Fruit fly (Drosophila melanogaster): Measurements from ENCODE around the gene CG17104.

CG17104 gene

dm6 chr2L:10665603-10666002 lies 11.4 kb upstream of the CG17104 start (continued):
- TF ChIP-seq odd (GFP tag; optimal IDR thresholded peaks at IDR 0.05) (peak; percentile 59), CG14710 (tag; optimal IDR thresholded peaks at IDR 0.05) (no peak), D19A (tag; optimal IDR thresholded peaks at IDR 0.05) (no peak), CG12942 (GFP tag; optimal IDR thresholded peaks at IDR 0.05) (peak; percentile 68), Rx (GFP tag; IDR thresholded peaks at IDR 0.05) (peak; percentile 70), sisA (GFP tag; IDR thresholded peaks at IDR 0.05) (peak; percentile 85), CG11560 (tag; IDR thresholded peaks at IDR 0.05) (peak; percentile 54; the same call in 1 of the 3 replicates), CG12659 (GFP tag; optimal IDR thresholded peaks at IDR 0.05) (peak; percentile 75), Hr3 (GFP tag; optimal IDR thresholded peaks at IDR 0.05) (peak; percentile 71), Nf-YC (tag; optimal IDR thresholded peaks at IDR 0.05) (peak; percentile 47), Doc3 (GFP tag; IDR thresholded peaks at IDR 0.05; ENCODE audit: partially characterized antibody) (no peak), CG1024 (GFP tag; IDR thresholded peaks at IDR 0.05) (peak; percentile 80), Bdp1 (GFP tag; optimal IDR thresholded peaks at IDR 0.05) (peak; percentile 7), ato (GFP tag; IDR thresholded peaks at IDR 0.05; ENCODE audit: partially characterized antibody) (no peak), jigr1 (GFP tag; IDR thresholded peaks at IDR 0.05) (peak; percentile 75; the same call in 2 of the 3 replicates), p53 (GFP tag; optimal IDR thresholded peaks at IDR 0.05) (no peak), repo (GFP tag; optimal IDR thresholded peaks at IDR 0.05) (peak; percentile 77), wek (GFP tag; optimal IDR thresholded peaks at IDR 0.05) (peak; percentile 56), Asciz (GFP tag; optimal IDR thresholded peaks at IDR 0.05) (peak; percentile 62), Gug (GFP tag; IDR thresholded peaks at IDR 0.05) (peak; percentile 82), Dll (GFP tag; IDR thresholded peaks at IDR 0.05; ENCODE audit: partially characterized antibody) (no peak), ara (GFP tag; IDR thresholded peaks at IDR 0.05) (peak; percentile 79), CG3838 (GFP tag; optimal IDR thresholded peaks at IDR 0.05) (peak; percentile 64), D (optimal IDR thresholded peaks at IDR 0.05) (no peak), D (GFP tag; optimal IDR thresholded peaks at IDR 0.05) (peak; percentile 3), klu (GFP tag; IDR thresholded peaks at IDR 0.05) (no peak), CG13424 (tag; optimal IDR thresholded peaks at IDR 0.05) (peak; percentile 83), CG2129 (GFP tag; IDR thresholded peaks at IDR 0.05; ENCODE audit: partially characterized antibody) (no peak), h (optimal IDR thresholded peaks at IDR 0.05) (no peak), Nf-YB (GFP tag; optimal IDR thresholded peaks at IDR 0.05) (peak; percentile 28), Mes4 (GFP tag; optimal IDR thresholded peaks at IDR 0.05) (peak; percentile 66), ash1 (GFP tag; optimal IDR thresholded peaks at IDR 0.05) (no peak)

DNA sequence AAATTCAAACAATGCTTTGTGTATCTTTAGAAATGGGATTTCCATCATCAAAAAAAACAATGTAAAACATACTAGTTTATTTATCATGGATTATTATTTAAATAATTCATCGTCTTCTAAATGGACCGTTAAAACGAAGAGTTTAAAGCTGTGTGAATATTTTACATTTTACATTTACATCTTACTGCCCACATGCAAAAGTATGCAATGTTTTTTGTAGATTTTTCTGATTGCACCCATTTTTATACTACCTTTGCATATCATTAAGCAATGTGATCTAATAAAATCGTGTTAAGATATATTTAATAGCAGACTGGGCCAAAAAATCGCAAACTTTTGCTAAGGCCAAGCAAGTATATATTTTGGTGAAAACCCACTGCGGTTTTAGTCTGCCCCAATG lies 5.5 kb upstream of the CG17104 start:
- TF ChIP-seq CTCF (GFP tag; optimal IDR thresholded peaks at IDR 0.05), result peak; percentile 49
- 0 out of 3 replicates have a peak, but pooled peaks have one; percentile 60 for TF ChIP-seq CG2199 (GFP tag; IDR thresholded peaks at IDR 0.05)
- no peak for TF ChIP-seq fd96Cb (tag; optimal IDR thresholded peaks at IDR 0.05)
- TF ChIP-seq CG34376 (GFP tag; optimal IDR thresholded peaks at IDR 0.05), result no peak
- peak; percentile 44 for TF ChIP-seq CG11504 (tag; optimal IDR thresholded peaks at IDR 0.05)
- TF ChIP-seq Myb (GFP tag; optimal IDR thresholded peaks at IDR 0.05), result peak; percentile 80
- TF ChIP-seq amos (GFP tag; IDR thresholded peaks at IDR 0.05; ENCODE audit: partially characterized antibody), result peak; percentile 23; the same call in 1 of the 2 replicates
- no peak for TF ChIP-seq CG6272 (GFP tag; IDR thresholded peaks at IDR 0.05)
- TF ChIP-seq stwl (tag; optimal IDR thresholded peaks at IDR 0.05), result peak; percentile 8
- peak; percentile 12 for TF ChIP-seq sens (GFP tag)
- TF ChIP-seq Tbp (GFP tag; optimal IDR thresholded peaks at IDR 0.05), result no peak
- no peak for TF ChIP-seq CG12299 (tag; optimal IDR thresholded peaks at IDR 0.05)
- TF ChIP-seq MESR4 (GFP tag; optimal IDR thresholded peaks at IDR 0.05), result no peak
- no peak for TF ChIP-seq CG9932 (GFP tag; IDR thresholded peaks at IDR 0.05)
- no peak for TF ChIP-seq CG1792 (GFP tag; optimal IDR thresholded peaks at IDR 0.05)
- TF ChIP-seq CG18599 (GFP tag; optimal IDR thresholded peaks at IDR 0.05), result no peak
- TF ChIP-seq Bgb (GFP tag; IDR thresholded peaks at IDR 0.05; ENCODE audit: partially characterized antibody), result no peak
